Fruit fly (Drosophila melanogaster) whole organism, embryonic: ENCODE results near the gene CG33160.

ENCODE experiments used
- Aef1 ChIP-seq: fragments of 200-800 bp; sonication (Bioruptor generic); IDR thresholded peaks from 3 replicates; pipeline ENCODE4 v1.3.6; 2022; ENCODE audit warnings: missing biosample characterization, missing genetic modification characterization
- BEAF-32 ChIP-seq: fragments of 200-800 bp; sonication (Bioruptor generic); optimal IDR thresholded peaks from 3 replicates; lab custom pipeline; 2017; ENCODE audit warnings: missing biosample characterization, missing genetic modification characterization, mild to moderate bottlenecking, moderate library complexity, missing genetic modification reagents
- CG10366 ChIP-seq: fragments of 200-800 bp; sonication (Bioruptor generic); IDR thresholded peaks from 2 replicates; pipeline ENCODE4 v1.3.6; 2022; ENCODE audit warnings: missing biosample characterization, missing genetic modification characterization
- CG10462 ChIP-seq: fragments of 200-800 bp; sonication (Bioruptor generic); optimal IDR thresholded peaks from 2 replicates; lab custom pipeline; 2016; ENCODE audit warnings: missing biosample characterization, missing genetic modification characterization
- CG11247 ChIP-seq: fragments of 200-800 bp; sonication (Bioruptor generic); IDR thresholded peaks from 2 replicates; pipeline ENCODE4 v1.3.6; 2022; ENCODE audit warnings: missing biosample characterization, missing genetic modification characterization
- CG13424 ChIP-seq: fragments of 200-800 bp; sonication (Bioruptor generic); optimal IDR thresholded peaks from 2 replicates; lab custom pipeline; 2019; ENCODE audit warnings: missing biosample characterization, mild to moderate bottlenecking, missing genetic modification characterization, moderate library complexity
- CG17328 ChIP-seq: fragments of 200-800 bp; sonication (Bioruptor generic); IDR thresholded peaks from 2 replicates; pipeline ENCODE4 v1.3.6; 2022; ENCODE audit warnings: missing biosample characterization, missing genetic modification characterization
- CG2889 ChIP-seq: fragments of 200-800 bp; sonication (Bioruptor generic); IDR thresholded peaks from 3 replicates; pipeline ENCODE4 v1.3.6; 2022; ENCODE audit warnings: missing biosample characterization, missing genetic modification characterization
- CG3065 ChIP-seq: fragments of 200-800 bp; sonication (Bioruptor generic); optimal IDR thresholded peaks from 2 replicates; lab custom pipeline; 2016; ENCODE audit warnings: missing biosample characterization, missing genetic modification characterization
- CG31388 ChIP-seq: fragments of 200-800 bp; sonication (Bioruptor generic); optimal IDR thresholded peaks from 2 replicates; lab custom pipeline; 2016; ENCODE audit warnings: missing biosample characterization, missing genetic modification characterization
- CG3407 ChIP-seq: fragments of 200-800 bp; sonication (Bioruptor generic); optimal IDR thresholded peaks from 2 replicates; lab custom pipeline; 2018; ENCODE audit warnings: missing biosample characterization, mild to moderate bottlenecking, missing genetic modification characterization
- CG7271 ChIP-seq: fragments of 200-800 bp; sonication (Bioruptor generic); optimal IDR thresholded peaks from 2 replicates; lab custom pipeline; 2018; ENCODE audit warnings: missing biosample characterization, mild to moderate bottlenecking, missing genetic modification characterization, moderate library complexity
- CG7357 ChIP-seq: fragments of 200-800 bp; sonication (Bioruptor generic); IDR thresholded peaks from 3 replicates; pipeline ENCODE4 v1.3.6; 2022; ENCODE audit warnings: missing biosample characterization, missing genetic modification characterization
- CG8944 ChIP-seq: fragments of 200-800 bp; sonication (Bioruptor generic); optimal IDR thresholded peaks from 3 replicates; lab custom pipeline; 2016; ENCODE audit warnings: missing biosample characterization, missing genetic modification characterization
- CG9215 ChIP-seq: fragments of 200-800 bp; sonication (Bioruptor generic); IDR thresholded peaks from 2 replicates; pipeline ENCODE4 v1.3.6; 2022; ENCODE audit warnings: missing biosample characterization, missing genetic modification characterization
- CG9932 ChIP-seq: fragments of 200-800 bp; sonication (Bioruptor generic); IDR thresholded peaks from 2 replicates; pipeline ENCODE4 v1.3.6; 2022; ENCODE audit warnings: missing biosample characterization, missing genetic modification characterization
- Dip2 ChIP-seq: fragments of 200-800 bp; sonication (Bioruptor generic); IDR thresholded peaks from 2 replicates; pipeline ENCODE4 v1.3.6; 2022; ENCODE audit warnings: missing biosample characterization, missing genetic modification characterization
- Dip3 ChIP-seq: fragments of 200-800 bp; sonication (Bioruptor generic); optimal IDR thresholded peaks from 3 replicates; lab custom pipeline; 2016; ENCODE audit warnings: missing biosample characterization, missing genetic modification characterization
- ERR ChIP-seq: fragments of 200-800 bp; sonication (Bioruptor generic); optimal IDR thresholded peaks from 2 replicates; lab custom pipeline; 2016; ENCODE audit warnings: missing biosample characterization, missing genetic modification characterization
- HHEX ChIP-seq: fragments of 200-800 bp; sonication (Bioruptor generic); optimal IDR thresholded peaks from 3 replicates; lab custom pipeline; 2017; ENCODE audit warnings: missing biosample characterization, mild to moderate bottlenecking, missing genetic modification characterization, missing genetic modification reagents
- HmgZ ChIP-seq: fragments of 200-800 bp; sonication (Bioruptor generic); optimal IDR thresholded peaks from 2 replicates; lab custom pipeline; 2018; ENCODE audit warnings: missing biosample characterization, mild to moderate bottlenecking, missing genetic modification characterization
- NC2α ChIP-seq: fragments of 200-800 bp; sonication (Bioruptor generic); optimal IDR thresholded peaks from 2 replicates; lab custom pipeline; 2016; ENCODE audit warnings: missing biosample characterization, missing genetic modification characterization
- Nf-YB ChIP-seq: fragments of 200-800 bp; sonication (Bioruptor generic); optimal IDR thresholded peaks from 3 replicates; lab custom pipeline; 2019; ENCODE audit warnings: missing biosample characterization, mild to moderate bottlenecking, missing genetic modification characterization, moderate library complexity
- Poxn ChIP-seq: fragments of 200-800 bp; sonication (Bioruptor generic); IDR thresholded peaks from 2 replicates; pipeline ENCODE4 v1.3.6; 2022; ENCODE audit warnings: missing biosample characterization, missing genetic modification characterization
- Sry-β ChIP-seq: fragments of 200-800 bp; sonication (Bioruptor generic); optimal IDR thresholded peaks from 2 replicates; lab custom pipeline; 2018; ENCODE audit warnings: missing biosample characterization, mild to moderate bottlenecking, missing genetic modification characterization, moderate library complexity
- Stat92E ChIP-seq, 3 experiments: fragments of >200 bp in 2 of 3; fragments of 200-800 bp in 1 of 3; sonication (Bioruptor generic) in 1 of 3; optimal IDR thresholded peaks; 2 replicates each; lab custom pipeline; 2017 to 2019; ENCODE audit warnings: missing biosample characterization in 3 of 3, missing genetic modification characterization in 3 of 3, mild to moderate bottlenecking in 1 of 3, moderate library complexity in 1 of 3
- ato ChIP-seq: fragments of 200-800 bp; sonication (Bioruptor generic); IDR thresholded peaks from 2 replicates; pipeline ENCODE4 v1.3.6; 2022; ENCODE audit warnings: missing biosample characterization, missing genetic modification characterization; ENCODE audit not compliant: partially characterized antibody
- az2 ChIP-seq: fragments of 200-800 bp; sonication (Bioruptor generic); optimal IDR thresholded peaks from 3 replicates; lab custom pipeline; 2016; ENCODE audit warnings: missing biosample characterization, missing genetic modification characterization
- cg ChIP-seq: fragments of 200-800 bp; sonication (Bioruptor generic); optimal IDR thresholded peaks from 3 replicates; lab custom pipeline; 2019; ENCODE audit warnings: missing biosample characterization, mild to moderate bottlenecking, missing genetic modification characterization, moderate library complexity
- chinmo ChIP-seq: fragments of 200-800 bp; sonication (Bioruptor generic); IDR thresholded peaks from 4 replicates; pipeline ENCODE4 v1.3.6; 2022; ENCODE audit warnings: missing biosample characterization, missing genetic modification characterization; ENCODE audit not compliant: partially characterized antibody
- ham ChIP-seq: fragments of 200-800 bp; sonication (Bioruptor generic); IDR thresholded peaks from 2 replicates; pipeline ENCODE4 v1.3.6; 2022; ENCODE audit warnings: missing biosample characterization, missing genetic modification characterization
- kah ChIP-seq: fragments of 200-800 bp; sonication (Bioruptor generic); optimal IDR thresholded peaks from 2 replicates; lab custom pipeline; 2018; ENCODE audit warnings: missing biosample characterization, mild to moderate bottlenecking, missing genetic modification characterization
- ken ChIP-seq: fragments of 200-800 bp; sonication (Bioruptor generic); IDR thresholded peaks from 3 replicates; pipeline ENCODE4 v1.3.6; 2022; ENCODE audit warnings: missing biosample characterization, missing genetic modification characterization
- maf-S ChIP-seq: fragments of 200-800 bp; sonication (Bioruptor generic); optimal IDR thresholded peaks from 2 replicates; lab custom pipeline; 2016; ENCODE audit warnings: missing biosample characterization, missing genetic modification characterization
- nerfin-1 ChIP-seq: fragments of 200-800 bp; sonication (Bioruptor generic); optimal IDR thresholded peaks from 3 replicates; lab custom pipeline; 2019; ENCODE audit warnings: missing biosample characterization, mild to moderate bottlenecking, missing genetic modification characterization, moderate library complexity
- nmo ChIP-seq: fragments of 200-800 bp; sonication (Bioruptor generic); optimal IDR thresholded peaks from 2 replicates; lab custom pipeline; 2018; ENCODE audit warnings: missing biosample characterization, mild to moderate bottlenecking, missing genetic modification characterization, moderate library complexity
- nom ChIP-seq: fragments of 200-800 bp; sonication (Bioruptor generic); optimal IDR thresholded peaks from 2 replicates; lab custom pipeline; 2017; ENCODE audit warnings: missing biosample characterization, missing genetic modification characterization, mild to moderate bottlenecking, moderate library complexity, missing genetic modification reagents
- org-1 ChIP-seq: fragments of 200-800 bp; sonication (Bioruptor generic); optimal IDR thresholded peaks from 2 replicates; lab custom pipeline; 2017; ENCODE audit warnings: missing biosample characterization, missing genetic modification characterization
- repo ChIP-seq: fragments of 200-800 bp; sonication (Bioruptor generic); optimal IDR thresholded peaks from 2 replicates; lab custom pipeline; 2016; ENCODE audit warnings: missing biosample characterization, missing genetic modification characterization
- ssp ChIP-seq: fragments of 200-800 bp; sonication (Bioruptor generic); IDR thresholded peaks from 2 replicates; pipeline ENCODE4 v1.3.6; 2022; ENCODE audit warnings: missing biosample characterization, missing genetic modification characterization
- stwl ChIP-seq: fragments of 200-800 bp; sonication (Bioruptor generic); optimal IDR thresholded peaks from 3 replicates; lab custom pipeline; 2018; ENCODE audit warnings: missing biosample characterization, mild to moderate bottlenecking, missing genetic modification characterization, moderate library complexity
- trem ChIP-seq: fragments of 200-800 bp; optimal IDR thresholded peaks from 3 replicates; lab custom pipeline; 2019; ENCODE audit warnings: missing biosample characterization, mild to moderate bottlenecking, missing genetic modification characterization, moderate library complexity
- ttk ChIP-seq: fragments of 200-800 bp; sonication (Bioruptor generic); IDR thresholded peaks from 2 replicates; pipeline ENCODE4 v2.1.2; 2022; ENCODE audit warnings: missing biosample characterization, missing genetic modification characterization
- vvl ChIP-seq: fragments of 200-800 bp; sonication (Bioruptor generic); IDR thresholded peaks from 2 replicates; pipeline ENCODE4 v1.3.6; 2022; ENCODE audit warnings: missing biosample characterization, missing genetic modification characterization
- wor ChIP-seq: fragments of 200-800 bp; sonication (Bioruptor generic); IDR thresholded peaks from 2 replicates; pipeline ENCODE4 v1.3.6; 2022; ENCODE audit warnings: missing biosample characterization, missing genetic modification characterization
- z ChIP-seq: fragments of 200-800 bp; sonication (Bioruptor generic); IDR thresholded peaks from 3 replicates; pipeline ENCODE4 v1.3.6; 2022; ENCODE audit warnings: missing biosample characterization, missing genetic modification characterization
- zf30C ChIP-seq: fragments of 200-800 bp; sonication (Bioruptor generic); optimal IDR thresholded peaks from 3 replicates; lab custom pipeline; 2018; ENCODE audit warnings: missing biosample characterization, mild to moderate bottlenecking, missing genetic modification characterization
- zfh1 ChIP-seq: fragments of 200-800 bp; sonication (Bioruptor generic); IDR thresholded peaks from 3 replicates; pipeline ENCODE4 v1.3.6; 2022; ENCODE audit warnings: missing biosample characterization, missing genetic modification characterization

CG33160 gene

dm6 chr3L:3198447-3199402, 7.4 kb downstream of the CG33160 start, which contains the start of the genes CG32276 and gry (continued):
- TF ChIP-seq CG3407 (GFP tag; lab: Kevin White, UChicago) = peak; percentile 33
- peak; percentile 82 for TF ChIP-seq vvl
- TF ChIP-seq ato (GFP tag; lab: Robert Waterston, UW) = no peak
- peak in 1 of 3 experiments; percentile 54 for TF ChIP-seq Stat92E (GFP tag; optimal IDR thresholded peaks at IDR 0.05; lab: Kevin White, UChicago)
- peak; percentile 54 for TF ChIP-seq CG11247 (GFP tag; lab: Robert Waterston, UW)
- no peak for TF ChIP-seq kah (GFP tag; lab: Kevin White, UChicago)
- peak; percentile 64 for TF ChIP-seq CG9215 (GFP tag; lab: Robert Waterston, UW)
- peak; percentile 70 for TF ChIP-seq Aef1
- peak; percentile 84 for TF ChIP-seq CG13424 (tag; lab: Kevin White, UChicago)
- peak; percentile 30 for TF ChIP-seq org-1 (GFP tag; lab: Kevin White, UChicago)
- TF ChIP-seq zfh1 (GFP tag; lab: Robert Waterston, UW) = peak; percentile 67; the same call in 2 of the 3 replicates
- TF ChIP-seq CG8944 (GFP tag; lab: Kevin White, UChicago) = peak; percentile 82
- peak; percentile 57 for TF ChIP-seq repo
- 0 out of 3 replicates have a peak, but pooled peaks have one; percentile 46 for TF ChIP-seq CG2889 (GFP tag; lab: Robert Waterston, UW)
- TF ChIP-seq CG10366 (GFP tag; lab: Robert Waterston, UW) = peak; percentile 64
- peak; percentile 48 for TF ChIP-seq ERR
- TF ChIP-seq Sry-β = peak; percentile 87
- no peak for TF ChIP-seq NC2α
- peak; percentile 50 for TF ChIP-seq CG3065 (GFP tag; lab: Kevin White, UChicago)
- TF ChIP-seq chinmo (GFP tag; lab: Robert Waterston, UW) = 0 out of 4 replicates have a peak, but pooled peaks have one; percentile 54
- TF ChIP-seq CG7271 (tag; lab: Kevin White, UChicago) = peak; percentile 8
- TF ChIP-seq nerfin-1 (tag; lab: Kevin White, UChicago) = peak; percentile 53
- peak; percentile 62 for TF ChIP-seq Poxn (GFP tag; lab: Robert Waterston, UW)
- TF ChIP-seq ham (GFP tag; lab: Robert Waterston, UW) = no peak
- TF ChIP-seq z = 0 out of 3 replicates have a peak, but pooled peaks have one; percentile 34
- TF ChIP-seq HmgZ (tag; lab: Kevin White, UChicago) = peak; percentile 93
- TF ChIP-seq BEAF-32 (GFP tag; lab: Kevin White, UChicago) = peak; percentile 67
- TF ChIP-seq stwl = peak; percentile 60
- peak; percentile 59 for TF ChIP-seq wor (GFP tag; lab: Robert Waterston, UW)
- peak; percentile 73 for TF ChIP-seq cg
- peak; percentile 82 for TF ChIP-seq maf-S (GFP tag; lab: Kevin White, UChicago)
- TF ChIP-seq CG10462 (GFP tag; lab: Kevin White, UChicago) = peak; percentile 66
- TF ChIP-seq ssp = peak; percentile 46
- peak; percentile 54; the same call in 1 of the 3 replicates for TF ChIP-seq ken (GFP tag; lab: Robert Waterston, UW)
- peak; percentile 79 for TF ChIP-seq az2 (GFP tag; lab: Kevin White, UChicago)
- TF ChIP-seq CG7357 (GFP tag; lab: Robert Waterston, UW) = peak; percentile 46; the same call in 1 of the 3 replicates
- peak; percentile 42 for TF ChIP-seq Nf-YB (GFP tag; lab: Kevin White, UChicago)
- TF ChIP-seq nom (GFP tag; lab: Kevin White, UChicago) = peak; percentile 84
- TF ChIP-seq CG9932 (GFP tag; lab: Robert Waterston, UW) = peak; percentile 88
- TF ChIP-seq CG17328 = peak; percentile 78
- TF ChIP-seq trem (tag; lab: Kevin White, UChicago) = peak; percentile 91
- no peak for TF ChIP-seq Dip2
- peak; percentile 71 for TF ChIP-seq Dip3 (GFP tag; lab: Kevin White, UChicago)
- peak; percentile 58 for TF ChIP-seq HHEX (GFP tag; lab: Kevin White, UChicago)
- peak; percentile 84 for TF ChIP-seq nmo (GFP tag; lab: Kevin White, UChicago)
- TF ChIP-seq CG31388 (GFP tag; lab: Kevin White, UChicago) = peak; percentile 55
- peak; percentile 25; the same call in 1 of the 2 replicates for TF ChIP-seq ttk (GFP tag; lab: Robert Waterston, UW)
- no peak for TF ChIP-seq zf30C (GFP tag; lab: Kevin White, UChicago)
